Worm (Caenorhabditis elegans): ENCODE results near the gene twk-43.

ce11 chrV:13389454-13389853, 43.4 kb downstream of the twk-43 start:
- no peak for TF ChIP-seq T26A5.8 (tag; optimal IDR thresholded peaks at IDR 0.05)
- no peak for TF ChIP-seq unc-62 (GFP tag; optimal IDR thresholded peaks at IDR 0.05)
- no peak for TF ChIP-seq D2030.7 (GFP tag; IDR thresholded peaks at IDR 0.05)
- no peak for TF ChIP-seq efl-1 (GFP tag; optimal IDR thresholded peaks at IDR 0.05)
- no peak for TF ChIP-seq ama-1 (optimal IDR thresholded peaks at IDR 0.05)
- TF ChIP-seq ama-1 (GFP tag; optimal IDR thresholded peaks at IDR 0.05) = no peak
- no peak for TF ChIP-seq hmg-20 (GFP tag; IDR thresholded peaks at IDR 0.05)
- TF ChIP-seq mxl-1 (tag; optimal IDR thresholded peaks at IDR 0.05) = no peak
- TF ChIP-seq F37B4.10 (GFP tag; IDR thresholded peaks at IDR 0.05) = no peak
- TF ChIP-seq cebp-1 (GFP tag; IDR thresholded peaks at IDR 0.05) = no peak
- TF ChIP-seq cebp-1 (tag; optimal IDR thresholded peaks at IDR 0.05) = no peak

Data from whole organism, young adult.